Worm (Caenorhabditis elegans) whole organism, L1 larva: ENCODE results near the gene pisy-1.
"Not testable (repeated sequence)": the region's sequence is repeated elsewhere in the genome, so short reads cannot be mapped to it uniquely, and the experiment has no call there.

Source experiments
- C34B4.2 ChIP-seq: sonication (generic microtip); optimal IDR thresholded peaks from 2 replicates; lab custom pipeline; 2017; ENCODE audit warnings: mild to moderate bottlenecking, missing genetic modification characterization, missing compliant biosample characterization
- Y116A8C.19 ChIP-seq: sonication (generic microtip); optimal IDR thresholded peaks from 2 replicates; lab custom pipeline; 2016; ENCODE audit warnings: missing compliant biosample characterization, missing genetic modification characterization, borderline replicate concordance
- alr-1 ChIP-seq: fragments of 200-800 bp; sonication (Bioruptor generic); optimal IDR thresholded peaks from 2 replicates; lab custom pipeline; 2018; ENCODE audit warnings: borderline replicate concordance, mild to moderate bottlenecking, missing genetic modification characterization, missing compliant biosample characterization
- aly-2 ChIP-seq: fragments of 150-350 bp; optimal IDR thresholded peaks from 2 replicates; lab custom pipeline; 2014; ENCODE audit warnings: missing biosample characterization, missing genetic modification characterization
- ama-1 ChIP-seq: fragments of 150-350 bp; optimal IDR thresholded peaks from 2 replicates; lab custom pipeline; 2014
- blmp-1 ChIP-seq: fragments of 150-350 bp; optimal IDR thresholded peaks from 2 replicates; lab custom pipeline; 2014; ENCODE audit warnings: missing biosample characterization, missing genetic modification characterization
- ceh-8 ChIP-seq: fragments of 200-800 bp; sonication (Bioruptor generic); optimal IDR thresholded peaks from 2 replicates; lab custom pipeline; 2018; ENCODE audit warnings: mild to moderate bottlenecking, missing genetic modification characterization, moderate library complexity, missing compliant biosample characterization
- ceh-82 ChIP-seq, 3 experiments: fragments of 150-350 bp in 1 of 3; sonication (generic microtip) in 2 of 3; optimal IDR thresholded peaks; 2 replicates each; lab custom pipeline; 2014 to 2017; ENCODE audit warnings: missing biosample characterization in 3 of 3, missing genetic modification characterization in 3 of 3
- ceh-88 ChIP-seq: fragments of 200-800 bp; sonication (Bioruptor generic); IDR thresholded peaks from 2 replicates; pipeline ENCODE4 v1.3.6; 2022; ENCODE audit warnings: missing genetic modification characterization, missing compliant biosample characterization
- ceh-90 ChIP-seq: sonication (generic microtip); optimal IDR thresholded peaks from 2 replicates; lab custom pipeline; 2016; ENCODE audit warnings: missing genetic modification characterization, missing compliant biosample characterization
- ces-1 ChIP-seq: fragments of 150-350 bp; optimal IDR thresholded peaks from 2 replicates; lab custom pipeline; 2014; ENCODE audit warnings: missing biosample characterization, missing genetic modification reagents, missing genetic modification characterization
- efl-1 ChIP-seq, 4 experiments: fragments of 150-350 bp; optimal IDR thresholded peaks in 3 of 4; peaks in 1 of 4; 1 replicate in 1 of 4; 2 replicates in 3 of 4; lab custom pipeline; 2014; ENCODE audit warnings: missing biosample characterization in 2 of 4, missing genetic modification characterization in 2 of 4, missing genetic modification reagents in 2 of 4
- elt-3 ChIP-seq, 6 experiments: fragments of 150-350 bp in 1 of 6; sonication (generic microtip); optimal IDR thresholded peaks; 2 replicates each; lab custom pipeline; 2017 to 2018; ENCODE audit warnings: missing biosample characterization in 6 of 6, missing genetic modification characterization in 6 of 6, inconsistent platforms in 1 of 6
- ets-5 ChIP-seq: fragments of 200-800 bp; sonication (Bioruptor generic); IDR thresholded peaks from 2 replicates; pipeline ENCODE4 v1.3.6; 2022; ENCODE audit warnings: missing genetic modification characterization, missing compliant biosample characterization
- fkh-10 ChIP-seq: sonication (generic microtip); optimal IDR thresholded peaks from 2 replicates; lab custom pipeline; 2017; ENCODE audit warnings: missing biosample characterization, missing genetic modification reagents, missing genetic modification characterization
- fkh-8 ChIP-seq: sonication (generic microtip); optimal IDR thresholded peaks from 2 replicates; lab custom pipeline; 2016; ENCODE audit warnings: mild to moderate bottlenecking, missing genetic modification characterization, missing compliant biosample characterization
- fos-1 ChIP-seq: fragments of 150-350 bp; optimal IDR thresholded peaks from 2 replicates; lab custom pipeline; 2014; ENCODE audit warnings: missing biosample characterization, missing genetic modification characterization
- grh-1 ChIP-seq: fragments of 200-800 bp; sonication (Bioruptor generic); IDR thresholded peaks from 2 replicates; pipeline ENCODE4 v1.3.6; 2022; ENCODE audit warnings: missing genetic modification reagents, missing genetic modification characterization, missing compliant biosample characterization
- hlh-4 ChIP-seq: sonication (generic microtip); optimal IDR thresholded peaks from 2 replicates; lab custom pipeline; 2016; ENCODE audit warnings: mild to moderate bottlenecking, missing genetic modification characterization, missing compliant biosample characterization
- jun-1 ChIP-seq: fragments of 150-350 bp; optimal IDR thresholded peaks from 2 replicates; lab custom pipeline; 2014; ENCODE audit warnings: missing biosample characterization, missing genetic modification reagents, missing genetic modification characterization
- lin-13 ChIP-seq: fragments of 150-350 bp; optimal IDR thresholded peaks from 2 replicates; lab custom pipeline; 2014; ENCODE audit warnings: missing biosample characterization, missing genetic modification reagents, missing genetic modification characterization
- lin-39 ChIP-seq: fragments of 150-350 bp; optimal IDR thresholded peaks from 2 replicates; lab custom pipeline; 2014; ENCODE audit warnings: missing biosample characterization, missing genetic modification reagents, missing genetic modification characterization
- mef-2 ChIP-seq: fragments of 150-350 bp; optimal IDR thresholded peaks from 2 replicates; lab custom pipeline; 2014; ENCODE audit warnings: missing biosample characterization, missing genetic modification characterization
- mep-1 ChIP-seq: fragments of 150-350 bp; optimal IDR thresholded peaks from 2 replicates; lab custom pipeline; 2014; ENCODE audit warnings: missing biosample characterization, missing genetic modification characterization
- nhr-11 ChIP-seq: fragments of 150-350 bp; optimal IDR thresholded peaks from 2 replicates; lab custom pipeline; 2014; ENCODE audit warnings: missing biosample characterization, missing genetic modification characterization
- nhr-19 ChIP-seq: fragments of 200-800 bp; sonication (Bioruptor generic); conservative IDR thresholded peaks from 2 replicates; pipeline ENCODE4 v1.3.6; 2022; ENCODE audit warnings: missing genetic modification characterization, missing compliant biosample characterization
- nhr-20 ChIP-seq: sonication (generic microtip); optimal IDR thresholded peaks from 2 replicates; lab custom pipeline; 2016; ENCODE audit warnings: mild to moderate bottlenecking, missing genetic modification characterization, missing compliant biosample characterization
- nhr-28 ChIP-seq: fragments of 150-350 bp; optimal IDR thresholded peaks from 2 replicates; lab custom pipeline; 2014; ENCODE audit warnings: missing biosample characterization, missing genetic modification characterization
- nhr-47 ChIP-seq: sonication (generic microtip); optimal IDR thresholded peaks from 2 replicates; lab custom pipeline; 2016; ENCODE audit warnings: mild to moderate bottlenecking, missing genetic modification characterization, moderate library complexity, missing compliant biosample characterization
- nhr-85 ChIP-seq: sonication (generic microtip); peaks from one replicate; lab custom pipeline; 2016; ENCODE audit warnings: missing genetic modification characterization, inconsistent platforms, missing compliant biosample characterization
- pag-3 ChIP-seq: sonication (generic microtip); optimal IDR thresholded peaks from 2 replicates; lab custom pipeline; 2017; ENCODE audit warnings: missing genetic modification characterization, mild to moderate bottlenecking, missing compliant biosample characterization, antibody characterized with exemption, borderline replicate concordance; ENCODE audit not compliant: insufficient read depth
- pax-3 ChIP-seq: fragments of 200-800 bp; sonication (Bioruptor generic); optimal IDR thresholded peaks from 2 replicates; lab custom pipeline; 2018; ENCODE audit warnings: mild to moderate bottlenecking, missing genetic modification characterization, moderate library complexity, missing compliant biosample characterization
- pqm-1 ChIP-seq: sonication (generic microtip); optimal IDR thresholded peaks from 3 replicates; lab custom pipeline; 2017; ENCODE audit warnings: missing biosample characterization, missing genetic modification characterization
- rnt-1 ChIP-seq: sonication (generic microtip); optimal IDR thresholded peaks from 2 replicates; lab custom pipeline; 2016; ENCODE audit warnings: mild to moderate bottlenecking, missing genetic modification characterization, moderate library complexity, missing compliant biosample characterization
- skn-1 ChIP-seq: fragments of 150-350 bp; optimal IDR thresholded peaks from 2 replicates; lab custom pipeline; 2014; ENCODE audit warnings: missing biosample characterization, missing genetic modification characterization
- sox-4 ChIP-seq: sonication (generic microtip); optimal IDR thresholded peaks from 2 replicates; lab custom pipeline; 2016; ENCODE audit warnings: missing genetic modification characterization, missing compliant biosample characterization
- swsn-7 ChIP-seq: sonication (generic microtip); optimal IDR thresholded peaks from 2 replicates; lab custom pipeline; 2016; ENCODE audit warnings: missing genetic modification characterization, missing compliant biosample characterization
- tbx-2 ChIP-seq: sonication (generic microtip); optimal IDR thresholded peaks from 2 replicates; lab custom pipeline; 2016; ENCODE audit warnings: missing genetic modification characterization, missing compliant biosample characterization
- tlp-1 ChIP-seq: fragments of 150-350 bp; optimal IDR thresholded peaks from 2 replicates; lab custom pipeline; 2014; ENCODE audit warnings: missing biosample characterization, missing genetic modification characterization
- xbp-1 ChIP-seq: sonication (generic microtip); optimal IDR thresholded peaks from 2 replicates; lab custom pipeline; 2016; ENCODE audit warnings: missing genetic modification characterization, missing compliant biosample characterization
- zag-1 ChIP-seq: fragments of 150-350 bp; optimal IDR thresholded peaks from 2 replicates; lab custom pipeline; 2014; ENCODE audit warnings: missing biosample characterization, missing genetic modification characterization

The pisy-1 gene

DNA sequence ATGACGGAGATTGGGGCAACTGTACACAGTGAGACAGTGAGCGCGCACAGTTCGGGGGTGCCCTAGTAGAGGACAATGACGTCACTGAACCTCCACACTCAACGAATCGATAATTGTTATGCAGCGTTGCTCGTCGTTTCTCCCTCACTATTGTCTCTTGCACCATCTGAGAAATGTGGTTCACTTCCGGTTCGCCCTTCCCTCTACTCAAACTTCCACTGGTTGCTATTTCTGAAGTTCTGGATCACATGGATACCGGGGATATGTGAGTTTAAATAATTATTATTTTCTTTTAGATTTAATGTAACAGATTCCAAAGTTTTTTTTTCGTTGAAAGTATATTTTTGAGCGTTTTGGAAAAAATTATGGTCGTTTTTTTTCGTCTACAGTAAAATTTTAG lies 18.0 kb upstream of the pisy-1 start, which contains the start of the genes Y46G5A.7 and Y46G5A.8:
Y46G5A.7 (minus strand) TSS at position 153 of the 400 bp plus-strand sequence.
Y46G5A.8 (plus strand) TSS at position 159 of the 400 bp plus-strand sequence.
- TF ChIP-seq pqm-1 (tag; lab: Kevin White, UChicago), result no peak
- no peak for TF ChIP-seq lin-13
- TF ChIP-seq lin-39 (tag; lab: Kevin White, UChicago), result no peak
- TF ChIP-seq xbp-1 (tag; lab: Kevin White, UChicago), result no peak
- no peak for TF ChIP-seq aly-2 (tag; lab: Kevin White, UChicago)
- no peak for TF ChIP-seq pag-3 (tag; lab: Kevin White, UChicago)
- TF ChIP-seq pax-3 (tag; lab: Kevin White, UChicago), result no peak
- TF ChIP-seq skn-1, result no peak
- no peak for TF ChIP-seq nhr-85 (tag; lab: Kevin White, UChicago)
- no peak for TF ChIP-seq ceh-82 (tag; optimal IDR thresholded peaks at IDR 0.05; lab: Kevin White, UChicago)
- TF ChIP-seq fkh-10 (GFP tag; lab: Kevin White, UChicago), result no peak
- TF ChIP-seq, all 84 proteins: peak for 0

DNA sequence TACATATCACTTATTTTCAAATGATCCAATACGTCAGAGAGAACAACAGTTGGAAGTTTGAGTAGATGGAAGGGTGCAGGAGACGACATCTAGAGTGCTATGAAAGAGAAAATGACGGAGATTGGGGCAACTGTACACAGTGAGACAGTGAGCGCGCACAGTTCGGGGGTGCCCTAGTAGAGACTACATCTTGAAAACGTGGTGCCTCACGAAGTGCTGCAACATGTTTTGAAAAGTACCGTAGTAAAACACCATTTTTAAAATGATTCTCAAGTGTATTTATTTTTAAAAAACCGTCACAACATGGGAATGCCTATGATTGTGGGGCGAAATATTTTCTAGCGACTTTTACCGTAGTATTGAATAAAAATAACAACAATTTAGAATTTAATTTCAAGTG lies 15.6 kb upstream of the pisy-1 start, which contains the start of gene Y46G5A.39:
Y46G5A.39 (minus strand) TSS at position 101 of the 400 bp plus-strand sequence.
- not testable (repeated sequence) for TF ChIP-seq nhr-28 (tag; lab: Kevin White, UChicago); nhr-19; Y116A8C.19

DNA sequence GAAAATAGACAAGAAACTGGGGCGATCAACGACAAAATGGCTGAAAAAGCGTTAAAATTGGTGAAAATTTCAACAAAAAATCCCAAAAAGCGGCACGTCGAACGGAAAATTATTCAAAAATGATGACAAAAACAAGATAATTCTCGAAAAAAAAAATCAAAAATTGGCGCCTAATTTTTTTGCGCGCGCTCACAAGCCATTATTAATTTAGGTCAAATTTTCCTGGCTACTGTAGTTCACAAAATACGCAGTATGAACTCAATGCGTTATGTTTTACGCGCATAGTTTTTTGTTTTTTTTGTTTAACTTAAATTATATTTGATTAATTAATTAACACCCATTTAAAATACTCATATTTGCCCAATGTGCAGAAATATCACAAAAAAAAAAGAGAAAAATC lies 1.2 kb upstream of the pisy-1 start:
- TF ChIP-seq mef-2 (tag; lab: Kevin White, UChicago) (no peak), efl-1 (optimal IDR thresholded peaks at IDR 0.05; lab: Kevin White, UChicago) (no peak), efl-1 (GFP tag; optimal IDR thresholded peaks at IDR 0.05 in 1 of 2; lab: Kevin White, UChicago) (no peak), rnt-1 (tag; lab: Kevin White, UChicago) (no peak), nhr-11 (no peak), nhr-28 (tag; lab: Kevin White, UChicago) (no peak), nhr-20 (tag; lab: Kevin White, UChicago) (no peak), nhr-85 (tag; lab: Kevin White, UChicago) (no peak), tlp-1 (tag; lab: Kevin White, UChicago) (no peak), C34B4.2 (no peak), pag-3 (tag; lab: Kevin White, UChicago) (no peak), aly-2 (tag; lab: Kevin White, UChicago) (no peak), sox-4 (no peak), ceh-88 (no peak), swsn-7 (tag; lab: Kevin White, UChicago) (no peak), ama-1 (lab: Kevin White, UChicago) (no peak), elt-3 (tag; optimal IDR thresholded peaks at IDR 0.05; lab: Kevin White, UChicago) (no peak), tbx-2 (tag; lab: Kevin White, UChicago) (no peak), nhr-47 (tag; lab: Kevin White, UChicago) (no peak), blmp-1 (tag; lab: Kevin White, UChicago) (no peak)

DNA sequence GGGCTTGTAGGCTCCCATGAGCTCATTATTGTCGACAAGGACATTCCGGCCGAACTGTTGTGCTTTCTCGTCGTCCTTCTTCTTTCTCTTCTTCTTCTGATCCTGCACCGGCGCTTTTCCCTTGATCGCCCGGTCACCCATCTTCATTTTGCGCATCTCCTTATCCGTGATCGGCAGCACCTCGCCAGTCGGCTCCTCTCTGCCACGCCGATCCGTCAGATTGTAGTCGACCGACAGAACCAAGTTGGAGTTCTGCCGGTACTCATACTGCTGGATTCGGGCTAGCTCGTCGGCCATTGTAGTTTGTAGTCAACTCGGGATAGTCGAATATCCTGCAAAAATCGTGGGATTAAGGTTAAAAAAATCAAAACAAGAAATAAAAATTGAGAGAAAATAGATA lies 1.6 kb downstream of the pisy-1 start, which contains the start of gene snrp-200:
snrp-200 (minus strand) TSS at position 332 of the 400 bp plus-strand sequence.
- TF ChIP-seq fkh-8 (tag; lab: Kevin White, UChicago) (no peak), jun-1 (tag; lab: Kevin White, UChicago) (no peak), nhr-28 (tag; lab: Kevin White, UChicago) (no peak), mef-2 (tag; lab: Kevin White, UChicago) (no peak), ceh-88 (no peak), grh-1 (GFP tag; lab: Robert Waterston, UW) (no peak), fos-1 (no peak), mep-1 (tag; lab: Kevin White, UChicago) (no peak), ceh-90 (tag; lab: Kevin White, UChicago) (no peak), ceh-8 (no peak), ces-1 (no peak), efl-1 (optimal IDR thresholded peaks at IDR 0.05; lab: Kevin White, UChicago) (no peak), efl-1 (GFP tag; optimal IDR thresholded peaks at IDR 0.05 in 1 of 2; lab: Kevin White, UChicago) (no peak), ets-5 (GFP tag; lab: Robert Waterston, UW) (no peak), xbp-1 (tag; lab: Kevin White, UChicago) (no peak), ama-1 (lab: Kevin White, UChicago) (no peak), alr-1 (tag; lab: Kevin White, UChicago) (no peak), hlh-4 (tag; lab: Kevin White, UChicago) (no peak), zag-1 (tag; lab: Kevin White, UChicago) (no peak), aly-2 (tag; lab: Kevin White, UChicago) (no peak)
